Worm (Caenorhabditis elegans): ENCODE data around the gene T07F8.4.
"Not testable (repeated sequence)": the region's sequence is repeated elsewhere in the genome, so short reads cannot be mapped to it uniquely, and the experiment has no call there.

Gene T07F8.4

ce11 chrII:7095970-7096369 lies 35.9 kb downstream of the T07F8.4 start:
- no peak for TF ChIP-seq C08G9.2 (tag; optimal IDR thresholded peaks at IDR 0.05)
- TF ChIP-seq F13H6.1 (tag; optimal IDR thresholded peaks at IDR 0.05), result no peak
- TF ChIP-seq pag-3 (tag; optimal IDR thresholded peaks at IDR 0.05; ENCODE audit: borderline replicate concordance), result no peak
- no peak for TF ChIP-seq fkh-10 (GFP tag; optimal IDR thresholded peaks at IDR 0.05)
- TF ChIP-seq ceh-24 (tag; optimal IDR thresholded peaks at IDR 0.05), result no peak
- TF ChIP-seq zip-5 (tag; optimal IDR thresholded peaks at IDR 0.05), result no peak
- TF ChIP-seq madf-2 (tag; optimal IDR thresholded peaks at IDR 0.05), result no peak
- TF ChIP-seq lin-11 (tag; optimal IDR thresholded peaks at IDR 0.05), result no peak

ce11 chrII:7093339-7093821 lies 38.5 kb downstream of the T07F8.4 start, which contains the start of gene T02G5.3:
T02G5.3 (plus strand) TSS chrII:7093389.
- no peak for TF ChIP-seq rnt-1 (tag; optimal IDR thresholded peaks at IDR 0.05)
- no peak for TF ChIP-seq nhr-11 (tag; optimal IDR thresholded peaks at IDR 0.05)
- no peak for TF ChIP-seq F13H6.1 (tag; optimal IDR thresholded peaks at IDR 0.05)
- TF ChIP-seq ttx-3 (tag; optimal IDR thresholded peaks at IDR 0.05), result no peak
- peak; percentile 73 for TF ChIP-seq ama-1 (optimal IDR thresholded peaks at IDR 0.05)
- TF ChIP-seq K02D7.2 (tag; optimal IDR thresholded peaks at IDR 0.05), result no peak
- TF ChIP-seq ceh-48 (tag; optimal IDR thresholded peaks at IDR 0.05), result no peak
- no peak for TF ChIP-seq sox-4 (tag; optimal IDR thresholded peaks at IDR 0.05)
- TF ChIP-seq ahr-1 (tag; optimal IDR thresholded peaks at IDR 0.05), result no peak

ce11 chrII:7090852-7091251 lies 41.0 kb downstream of the T07F8.4 start:
- TF ChIP-seq hlh-13 (GFP tag; optimal IDR thresholded peaks at IDR 0.05) (no peak), ets-4 (tag; optimal IDR thresholded peaks at IDR 0.05) (no peak), ama-1 (optimal IDR thresholded peaks at IDR 0.05) (no peak), ceh-22 (tag; optimal IDR thresholded peaks at IDR 0.05) (no peak), elt-2 (tag; optimal IDR thresholded peaks at IDR 0.05) (no peak), ceh-31 (tag; optimal IDR thresholded peaks at IDR 0.05) (no peak), lim-6 (tag; optimal IDR thresholded peaks at IDR 0.05) (no peak), ceh-19 (GFP tag; optimal IDR thresholded peaks at IDR 0.05) (no peak), pqm-1 (tag; optimal IDR thresholded peaks at IDR 0.05) (no peak), mec-3 (tag; optimal IDR thresholded peaks at IDR 0.05; ENCODE audit: borderline replicate concordance) (no peak), ttx-3 (tag; optimal IDR thresholded peaks at IDR 0.05) (no peak), pha-4 (tag; optimal IDR thresholded peaks at IDR 0.05) (no peak), nfya-1 (tag; optimal IDR thresholded peaks at IDR 0.05) (no peak), eyg-1 (tag; optimal IDR thresholded peaks at IDR 0.05) (no peak), ceh-45 (GFP tag; IDR thresholded peaks at IDR 0.05) (no peak), pros-1 (tag; optimal IDR thresholded peaks at IDR 0.05) (no peak), ceh-2 (tag; optimal IDR thresholded peaks at IDR 0.05) (no peak), K02D7.2 (tag; optimal IDR thresholded peaks at IDR 0.05) (no peak), syd-9 (tag; optimal IDR thresholded peaks at IDR 0.05) (no peak)

- no peak for TF ChIP-seq F13H6.1 (tag; optimal IDR thresholded peaks at IDR 0.05)
- peak; percentile 39 for TF ChIP-seq unc-42 (tag; optimal IDR thresholded peaks at IDR 0.05)
Observed at ce11 chrII:7090085-7090484, 41.7 kb downstream of the T07F8.4 start.

- not testable (repeated sequence) for TF ChIP-seq hlh-13 (GFP tag; optimal IDR thresholded peaks at IDR 0.05); che-1 (tag; optimal IDR thresholded peaks at IDR 0.05); Y22D7AL.16 (tag; optimal IDR thresholded peaks at IDR 0.05)
Observed at ce11 chrII:7084021-7084420, 47.8 kb downstream of the T07F8.4 start, which contains the start of the genes T02G5.14 and T02G5.15. T02G5.14 (plus strand) TSS chrII:7084321. T02G5.15 (plus strand) TSS chrII:7084321.

All from whole organism, late embryonic.